Fruit fly (Drosophila melanogaster): ENCODE results near the gene CG31145.

DNA sequence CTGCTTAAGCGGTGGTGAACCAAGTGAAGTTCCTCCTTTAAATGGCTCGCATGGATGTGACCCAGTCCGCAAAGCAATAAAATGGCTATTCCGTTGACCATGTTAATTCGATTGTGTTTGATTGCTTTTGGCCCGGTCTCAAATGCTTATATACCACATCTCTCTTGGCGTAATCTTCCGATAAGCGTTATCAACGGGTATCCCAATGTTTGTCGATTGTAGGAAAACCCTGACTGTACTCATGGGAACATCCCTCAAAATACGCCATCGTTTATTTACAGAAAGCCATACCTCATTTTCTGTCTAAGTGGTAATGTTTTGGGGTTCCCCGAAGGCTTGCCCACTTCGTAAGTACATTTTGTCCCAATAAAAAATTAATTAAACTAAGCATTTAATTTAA is 70.5 kb downstream of the CG31145 start, which contains the start of gene CG10183:
- TF ChIP-seq Blimp-1 (GFP tag; optimal IDR thresholded peaks at IDR 0.05) (no peak), net (GFP tag; optimal IDR thresholded peaks at IDR 0.05) (no peak), Eip75B (GFP tag; optimal IDR thresholded peaks at IDR 0.05) (no peak), CG9139 (GFP tag; optimal IDR thresholded peaks at IDR 0.05) (no peak)

Data from whole organism, prepupa.